Fruit fly (Drosophila melanogaster) whole organism, embryonic: ENCODE measurements around the gene Alh.

Source experiments
- CG11456 ChIP-seq: fragments of 200-800 bp; sonication (Bioruptor generic); IDR thresholded peaks from 3 replicates; pipeline ENCODE4 v1.3.6; 2022; ENCODE audit warnings: missing biosample characterization, missing genetic modification characterization
- CG11504 ChIP-seq: fragments of 200-800 bp; sonication (Bioruptor generic); optimal IDR thresholded peaks from 3 replicates; lab custom pipeline; 2019; ENCODE audit warnings: missing biosample characterization, mild to moderate bottlenecking, missing genetic modification characterization, moderate library complexity
- CG12769 ChIP-seq: fragments of 200-800 bp; sonication (Bioruptor generic); optimal IDR thresholded peaks from 2 replicates; lab custom pipeline; 2019; ENCODE audit warnings: missing biosample characterization, mild to moderate bottlenecking, missing genetic modification characterization, moderate library complexity
- CG13424 ChIP-seq: fragments of 200-800 bp; sonication (Bioruptor generic); optimal IDR thresholded peaks from 2 replicates; lab custom pipeline; 2019; ENCODE audit warnings: missing biosample characterization, mild to moderate bottlenecking, missing genetic modification characterization, moderate library complexity
- CG14860 ChIP-seq: fragments of 200-800 bp; sonication (Bioruptor generic); IDR thresholded peaks from 3 replicates; pipeline ENCODE4 v1.3.6; 2022; ENCODE audit warnings: missing biosample characterization, missing genetic modification characterization; ENCODE audit not compliant: partially characterized antibody
- CG15269 ChIP-seq: fragments of 200-800 bp; sonication (Bioruptor generic); optimal IDR thresholded peaks from 2 replicates; lab custom pipeline; 2018; ENCODE audit warnings: missing biosample characterization, mild to moderate bottlenecking, missing genetic modification characterization, moderate library complexity
- CG16779 ChIP-seq: fragments of 200-800 bp; sonication (Bioruptor generic); IDR thresholded peaks from 2 replicates; pipeline ENCODE4 v1.3.6; 2022; ENCODE audit warnings: missing biosample characterization, missing genetic modification characterization
- CG16813 ChIP-seq: fragments of 200-800 bp; sonication (Bioruptor generic); IDR thresholded peaks from 3 replicates; pipeline ENCODE4 v1.3.6; 2022; ENCODE audit warnings: missing biosample characterization, missing genetic modification characterization; ENCODE audit not compliant: partially characterized antibody
- CG17385 ChIP-seq: fragments of 200-800 bp; sonication (Bioruptor generic); optimal IDR thresholded peaks from 3 replicates; lab custom pipeline; 2018; ENCODE audit warnings: missing biosample characterization, mild to moderate bottlenecking, missing genetic modification characterization
- CG17802 ChIP-seq: fragments of 200-800 bp; sonication (Bioruptor generic); optimal IDR thresholded peaks from 2 replicates; lab custom pipeline; 2018; ENCODE audit warnings: missing biosample characterization, mild to moderate bottlenecking, missing genetic modification characterization, moderate library complexity
- CG2875 ChIP-seq: fragments of 200-800 bp; sonication (Bioruptor generic); optimal IDR thresholded peaks from 2 replicates; lab custom pipeline; 2017; ENCODE audit warnings: missing biosample characterization, mild to moderate bottlenecking, missing genetic modification characterization, missing genetic modification reagents
- CG32532 ChIP-seq: fragments of 200-800 bp; sonication (Bioruptor generic); IDR thresholded peaks from 2 replicates; pipeline ENCODE4 v1.3.6; 2022; ENCODE audit warnings: missing biosample characterization, missing genetic modification characterization
- CG3407 ChIP-seq: fragments of 200-800 bp; sonication (Bioruptor generic); optimal IDR thresholded peaks from 2 replicates; lab custom pipeline; 2018; ENCODE audit warnings: missing biosample characterization, mild to moderate bottlenecking, missing genetic modification characterization
- CG34376 ChIP-seq: fragments of 200-800 bp; sonication (Bioruptor generic); optimal IDR thresholded peaks from 2 replicates; lab custom pipeline; 2018; ENCODE audit warnings: missing biosample characterization, mild to moderate bottlenecking, missing genetic modification characterization
- CG42726 ChIP-seq: fragments of 200-800 bp; sonication (Bioruptor generic); IDR thresholded peaks from 2 replicates; pipeline ENCODE4 v1.3.6; 2022; ENCODE audit warnings: missing biosample characterization, missing genetic modification characterization; ENCODE audit not compliant: partially characterized antibody
- CG6689 ChIP-seq: fragments of 200-800 bp; sonication (Bioruptor generic); IDR thresholded peaks from 2 replicates; pipeline ENCODE4 v1.3.6; 2022; ENCODE audit warnings: missing biosample characterization, missing genetic modification characterization
- CG7786 ChIP-seq: fragments of 200-800 bp; sonication (Bioruptor generic); optimal IDR thresholded peaks from 2 replicates; lab custom pipeline; 2016; ENCODE audit warnings: missing biosample characterization, missing genetic modification characterization
- CG8281 ChIP-seq: fragments of 200-800 bp; sonication (Bioruptor generic); optimal IDR thresholded peaks from 2 replicates; lab custom pipeline; 2018; ENCODE audit warnings: missing biosample characterization, mild to moderate bottlenecking, missing genetic modification characterization, moderate library complexity
- CG8359 ChIP-seq: fragments of 200-800 bp; sonication (Bioruptor generic); optimal IDR thresholded peaks from 2 replicates; lab custom pipeline; 2017; ENCODE audit warnings: missing biosample characterization, mild to moderate bottlenecking, missing genetic modification characterization, borderline replicate concordance
- CG8478 ChIP-seq: fragments of >200 bp; optimal IDR thresholded peaks from 2 replicates; lab custom pipeline; 2018
- Dbx ChIP-seq: fragments of 200-800 bp; sonication (Bioruptor generic); IDR thresholded peaks from 3 replicates; pipeline ENCODE4 v1.3.6; 2022; ENCODE audit warnings: missing biosample characterization, missing genetic modification characterization
- Dp ChIP-seq: fragments of 200-800 bp; sonication (Bioruptor generic); optimal IDR thresholded peaks from 2 replicates; lab custom pipeline; 2018; ENCODE audit warnings: missing biosample characterization, mild to moderate bottlenecking, missing genetic modification characterization, moderate library complexity
- Mes4 ChIP-seq: fragments of 200-800 bp; sonication (Bioruptor generic); optimal IDR thresholded peaks from 2 replicates; lab custom pipeline; 2016; ENCODE audit warnings: missing biosample characterization, missing genetic modification characterization
- Oaz ChIP-seq: fragments of 200-800 bp; sonication (Bioruptor generic); IDR thresholded peaks from 2 replicates; pipeline ENCODE4 v1.3.6; 2022; ENCODE audit warnings: missing biosample characterization, missing genetic modification characterization
- Ravus ChIP-seq: fragments of 200-800 bp; sonication (Bioruptor generic); IDR thresholded peaks from 2 replicates; pipeline ENCODE4 v1.3.6; 2022; ENCODE audit warnings: missing biosample characterization, missing genetic modification characterization
- Tbp ChIP-seq: fragments of >200 bp; optimal IDR thresholded peaks from 2 replicates; lab custom pipeline; 2018; ENCODE audit warnings: missing biosample characterization, missing genetic modification characterization
- Trl ChIP-seq, 3 experiments: fragments of >200 bp in 2 of 3; fragments of 200-800 bp in 1 of 3; sonication (Bioruptor generic) in 1 of 3; optimal IDR thresholded peaks; 2 replicates in 1 of 3; 3 replicates in 2 of 3; lab custom pipeline; 2016 to 2017; ENCODE audit warnings: missing biosample characterization in 1 of 3, missing genetic modification characterization in 1 of 3
- Vsx1 ChIP-seq: fragments of 200-800 bp; sonication (Bioruptor generic); optimal IDR thresholded peaks from 2 replicates; lab custom pipeline; 2017; ENCODE audit warnings: missing biosample characterization, mild to moderate bottlenecking, missing genetic modification characterization, missing genetic modification reagents
- amos ChIP-seq: fragments of 200-800 bp; sonication (Bioruptor generic); IDR thresholded peaks from 2 replicates; pipeline ENCODE4 v1.3.6; 2022; ENCODE audit warnings: missing biosample characterization, missing genetic modification characterization; ENCODE audit not compliant: partially characterized antibody
- ato ChIP-seq: fragments of 200-800 bp; sonication (Bioruptor generic); IDR thresholded peaks from 2 replicates; pipeline ENCODE4 v1.3.6; 2022; ENCODE audit warnings: missing biosample characterization, missing genetic modification characterization; ENCODE audit not compliant: partially characterized antibody
- bsh ChIP-seq, 2 experiments: fragments of 200-800 bp; sonication (Bioruptor generic); optimal IDR thresholded peaks; 2 replicates each; lab custom pipeline; 2017 to 2018; ENCODE audit warnings: mild to moderate bottlenecking in 2 of 2, missing biosample characterization in 2 of 2, missing genetic modification characterization in 2 of 2, moderate library complexity in 1 of 2
- fd64A ChIP-seq: fragments of 200-800 bp; sonication (Bioruptor generic); optimal IDR thresholded peaks from 3 replicates; lab custom pipeline; 2018; ENCODE audit warnings: missing biosample characterization, mild to moderate bottlenecking, missing genetic modification characterization
- gcm2 ChIP-seq: fragments of 200-800 bp; sonication (Bioruptor generic); optimal IDR thresholded peaks from 2 replicates; lab custom pipeline; 2016; ENCODE audit warnings: missing biosample characterization, missing genetic modification characterization
- inv ChIP-seq: fragments of 200-800 bp; sonication (Bioruptor generic); IDR thresholded peaks from 2 replicates; pipeline ENCODE4 v1.3.6; 2022; ENCODE audit warnings: missing biosample characterization, missing genetic modification characterization; ENCODE audit not compliant: partially characterized antibody
- lilli ChIP-seq: fragments of 200-800 bp; sonication (Bioruptor generic); optimal IDR thresholded peaks from 3 replicates; lab custom pipeline; 2016; ENCODE audit warnings: missing biosample characterization, missing genetic modification characterization
- lola ChIP-seq, 3 experiments: fragments of >200 bp in 2 of 3; fragments of 200-800 bp in 1 of 3; sonication (Bioruptor generic) in 1 of 3; optimal IDR thresholded peaks; 2 replicates each; lab custom pipeline; 2017 to 2019; ENCODE audit warnings: missing biosample characterization in 3 of 3, missing genetic modification characterization in 3 of 3, mild to moderate bottlenecking in 1 of 3, moderate library complexity in 1 of 3
- lov ChIP-seq, 2 experiments: fragments of 200-800 bp in 1 of 2; fragments of >200 bp in 1 of 2; sonication (Bioruptor generic) in 1 of 2; IDR thresholded peaks in 1 of 2; optimal IDR thresholded peaks in 1 of 2; 2 replicates in 1 of 2; 3 replicates in 1 of 2; pipeline versions ENCODE4 v1.3.6 to Lab custom; 2017 to 2022; ENCODE audit warnings: missing biosample characterization in 1 of 2, missing genetic modification characterization in 1 of 2
- mirr ChIP-seq: fragments of 200-800 bp; sonication (Bioruptor generic); optimal IDR thresholded peaks from 3 replicates; lab custom pipeline; 2018; ENCODE audit warnings: missing biosample characterization, mild to moderate bottlenecking, missing genetic modification characterization
- nom ChIP-seq: fragments of 200-800 bp; sonication (Bioruptor generic); optimal IDR thresholded peaks from 2 replicates; lab custom pipeline; 2017; ENCODE audit warnings: missing biosample characterization, missing genetic modification characterization, mild to moderate bottlenecking, moderate library complexity, missing genetic modification reagents
- oc ChIP-seq: fragments of 200-800 bp; sonication (Bioruptor generic); optimal IDR thresholded peaks from 2 replicates; lab custom pipeline; 2018; ENCODE audit warnings: missing biosample characterization, mild to moderate bottlenecking, missing genetic modification characterization, moderate library complexity
- pfk ChIP-seq: fragments of 200-800 bp; sonication (Bioruptor generic); optimal IDR thresholded peaks from 2 replicates; lab custom pipeline; 2018; ENCODE audit warnings: missing biosample characterization, mild to moderate bottlenecking, missing genetic modification characterization, moderate library complexity
- phol ChIP-seq: fragments of 200-800 bp; sonication (Bioruptor generic); optimal IDR thresholded peaks from 3 replicates; lab custom pipeline; 2018; ENCODE audit warnings: missing biosample characterization, mild to moderate bottlenecking, missing genetic modification characterization, moderate library complexity
- pita ChIP-seq: fragments of 200-800 bp; sonication (Bioruptor generic); optimal IDR thresholded peaks from 2 replicates; lab custom pipeline; 2017; ENCODE audit warnings: missing biosample characterization, mild to moderate bottlenecking, missing genetic modification characterization
- sima ChIP-seq: fragments of 200-800 bp; sonication (Bioruptor generic); optimal IDR thresholded peaks from 2 replicates; lab custom pipeline; 2016; ENCODE audit warnings: missing biosample characterization, missing genetic modification characterization
- sob ChIP-seq: fragments of 200-800 bp; sonication (Bioruptor generic); IDR thresholded peaks from 2 replicates; pipeline ENCODE4 v1.3.6; 2022; ENCODE audit warnings: missing biosample characterization, missing genetic modification characterization
- ssp ChIP-seq: fragments of 200-800 bp; sonication (Bioruptor generic); IDR thresholded peaks from 2 replicates; pipeline ENCODE4 v1.3.6; 2022; ENCODE audit warnings: missing biosample characterization, missing genetic modification characterization
- trh ChIP-seq: fragments of 200-800 bp; sonication (Bioruptor generic); optimal IDR thresholded peaks from 2 replicates; lab custom pipeline; 2016; ENCODE audit warnings: missing biosample characterization, missing genetic modification characterization

The Alh gene

dm6 chr3R:7144245-7144904 lies 20.4 kb upstream of the Alh start, which contains the start of the genes CG14610 and CG2656 (continued):
- peak; percentile 27 for TF ChIP-seq CG34376 (GFP tag; lab: Kevin White, UChicago)
- TF ChIP-seq CG3407, result peak; percentile 36
- TF ChIP-seq CG12769, result no peak
- 0 out of 2 replicates have a peak, but pooled peaks have one; percentile 28 for TF ChIP-seq CG6689 (GFP tag; lab: Robert Waterston, UW)
- no peak for TF ChIP-seq sob
- no peak for TF ChIP-seq CG14860 (GFP tag; lab: Robert Waterston, UW)
- no peak for TF ChIP-seq pfk
- peak; percentile 58 for TF ChIP-seq phol
- peak; percentile 67 for TF ChIP-seq Dbx (GFP tag; lab: Robert Waterston, UW)
- peak in 1 of 3 experiments; percentile 33 for TF ChIP-seq lola (GFP tag; optimal IDR thresholded peaks at IDR 0.05; lab: Kevin White, UChicago)
- TF ChIP-seq CG8478 (lab: Kevin White, UChicago), result no peak
- TF ChIP-seq CG13424 (tag; lab: Kevin White, UChicago), result peak; percentile 53
- no peak for TF ChIP-seq lov (optimal IDR thresholded peaks at IDR 0.05; lab: Kevin White, UChicago)
- no peak for TF ChIP-seq lov (GFP tag; IDR thresholded peaks at IDR 0.05; lab: Robert Waterston, UW)
- no peak for TF ChIP-seq Oaz (GFP tag; lab: Robert Waterston, UW)
- TF ChIP-seq CG16779, result peak; percentile 50; the same call in 1 of the 2 replicates
- TF ChIP-seq fd64A (GFP tag; lab: Kevin White, UChicago), result no peak
- TF ChIP-seq CG15269 (tag; lab: Kevin White, UChicago), result no peak
- TF ChIP-seq trh (GFP tag; lab: Kevin White, UChicago), result no peak
- TF ChIP-seq oc (tag; lab: Kevin White, UChicago), result no peak
- TF ChIP-seq CG16813 (GFP tag; lab: Robert Waterston, UW), result peak; percentile 50; the same call in 2 of the 3 replicates
- TF ChIP-seq CG17385 (GFP tag; lab: Kevin White, UChicago), result peak; percentile 49
- no peak for TF ChIP-seq CG8359
- no peak for TF ChIP-seq CG8281
- TF ChIP-seq nom (GFP tag; lab: Kevin White, UChicago), result no peak
- no peak for TF ChIP-seq sima
- TF ChIP-seq ssp (GFP tag; lab: Robert Waterston, UW), result no peak
- TF ChIP-seq CG17802 (tag; lab: Kevin White, UChicago), result peak; percentile 26
- TF ChIP-seq Vsx1 (GFP tag; lab: Kevin White, UChicago), result no peak
- TF ChIP-seq CG32532 (GFP tag; lab: Robert Waterston, UW), result peak; percentile 71
- TF ChIP-seq Ravus (GFP tag; lab: Robert Waterston, UW), result no peak
- TF ChIP-seq ato (GFP tag; lab: Robert Waterston, UW), result 0 out of 2 replicates have a peak, but pooled peaks have one; percentile 38
- TF ChIP-seq gcm2 (GFP tag; lab: Kevin White, UChicago), result peak; percentile 17
- TF ChIP-seq lilli (GFP tag; lab: Kevin White, UChicago), result peak; percentile 91
- peak; percentile 70 for TF ChIP-seq amos (GFP tag; lab: Robert Waterston, UW)
- peak; percentile 53 for TF ChIP-seq mirr (GFP tag; lab: Kevin White, UChicago)
- no peak for TF ChIP-seq Trl (optimal IDR thresholded peaks at IDR 0.05; lab: Kevin White, UChicago)
- TF ChIP-seq Trl (GFP tag; optimal IDR thresholded peaks at IDR 0.05; lab: Kevin White, UChicago), result peak; percentile 94
- TF ChIP-seq Mes4 (GFP tag; lab: Kevin White, UChicago), result peak; percentile 67
- peak in 1 of 2 experiments; percentile 63 for TF ChIP-seq bsh (GFP tag; optimal IDR thresholded peaks at IDR 0.05; lab: Kevin White, UChicago)
- TF ChIP-seq Dp, result peak; percentile 99
- no peak for TF ChIP-seq CG11504
- no peak for TF ChIP-seq CG2875 (GFP tag; lab: Kevin White, UChicago)
- peak; percentile 37; the same call in 1 of the 2 replicates for TF ChIP-seq inv (GFP tag; lab: Robert Waterston, UW)
- no peak for TF ChIP-seq pita (GFP tag; lab: Kevin White, UChicago)
- TF ChIP-seq Tbp (GFP tag; lab: Kevin White, UChicago), result no peak
- TF ChIP-seq CG42726 (GFP tag; lab: Robert Waterston, UW), result peak; percentile 7; the same call in 1 of the 2 replicates
- peak; percentile 63; the same call in 2 of the 3 replicates for TF ChIP-seq CG11456 (GFP tag; lab: Robert Waterston, UW)
- peak; percentile 84 for TF ChIP-seq CG7786
